Worm (Caenorhabditis elegans): ENCODE data around the gene cnc-7.

Gene cnc-7

ce11 chrV:20393773-20394172 lies at the start of gene cnc-7:
Gene cnc-7 (plus strand): TSS chrV:20394073.
- TF ChIP-seq fkh-8 (tag; optimal IDR thresholded peaks at IDR 0.05) (no peak), fkh-10 (GFP tag; optimal IDR thresholded peaks at IDR 0.05) (no peak), efl-1 (optimal IDR thresholded peaks at IDR 0.05) (no peak), efl-1 (GFP tag; optimal IDR thresholded peaks at IDR 0.05 in 1 of 2) (no peak), egl-13 (tag; optimal IDR thresholded peaks at IDR 0.05) (no peak), pqm-1 (tag; optimal IDR thresholded peaks at IDR 0.05) (no peak), ama-1 (optimal IDR thresholded peaks at IDR 0.05) (no peak), lin-14 (GFP tag; optimal IDR thresholded peaks at IDR 0.05) (no peak), unc-130 (tag; optimal IDR thresholded peaks at IDR 0.05) (no peak), pag-3 (tag; optimal IDR thresholded peaks at IDR 0.05; ENCODE audit: borderline replicate concordance, insufficient read depth) (no peak), Y116A8C.19 (tag; optimal IDR thresholded peaks at IDR 0.05; ENCODE audit: borderline replicate concordance) (no peak), nhr-84 (tag; optimal IDR thresholded peaks at IDR 0.05) (no peak), irx-1 (tag; optimal IDR thresholded peaks at IDR 0.05) (no peak)

ce11 chrV:20344889-20345288 lies 49.0 kb upstream of the cnc-7 start, which contains the start of gene Y38H6A.3:
Gene Y38H6A.3 (plus strand): TSS chrV:20345189.
- TF ChIP-seq egl-27 (tag; optimal IDR thresholded peaks at IDR 0.05) (no peak), elt-3 (tag; optimal IDR thresholded peaks at IDR 0.05) (no peak), mef-2 (tag; optimal IDR thresholded peaks at IDR 0.05) (no peak), lin-13 (GFP tag; optimal IDR thresholded peaks at IDR 0.05) (no peak), C34B4.2 (tag; optimal IDR thresholded peaks at IDR 0.05) (no peak), nhr-20 (tag; optimal IDR thresholded peaks at IDR 0.05) (no peak), rnt-1 (tag; optimal IDR thresholded peaks at IDR 0.05) (no peak), nhr-71 (tag; optimal IDR thresholded peaks at IDR 0.05) (no peak), nhr-76 (tag; optimal IDR thresholded peaks at IDR 0.05) (no peak)

DNA sequence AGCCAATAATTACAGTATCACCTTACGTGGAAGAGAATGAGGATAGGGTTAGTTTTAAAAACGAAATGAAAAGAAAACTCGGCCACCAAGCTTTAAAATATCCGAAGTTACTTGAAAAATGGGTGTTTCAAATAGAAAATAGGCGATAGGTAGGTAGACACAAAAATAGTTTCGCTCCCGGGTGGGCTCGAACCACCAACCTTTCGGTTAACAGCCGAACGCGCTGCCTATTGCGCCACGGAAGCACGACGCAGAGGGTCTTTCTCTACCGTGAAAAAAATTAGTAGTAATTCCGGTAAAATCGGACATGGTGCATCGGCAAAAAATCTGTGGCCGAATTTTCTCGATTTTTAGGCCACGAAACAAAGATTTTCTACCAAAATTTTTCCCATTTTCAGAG lies 46.2 kb upstream of the cnc-7 start:
- TF ChIP-seq efl-1 (optimal IDR thresholded peaks at IDR 0.05) (no peak), efl-1 (GFP tag; optimal IDR thresholded peaks at IDR 0.05 in 1 of 2) (no peak), lin-13 (GFP tag; optimal IDR thresholded peaks at IDR 0.05) (no peak), ceh-90 (tag; optimal IDR thresholded peaks at IDR 0.05) (no peak), skn-1 (tag; optimal IDR thresholded peaks at IDR 0.05) (no peak)

ce11 chrV:20350382-20350781 lies 43.5 kb upstream of the cnc-7 start:
- TF ChIP-seq fkh-4 (tag; optimal IDR thresholded peaks at IDR 0.05; ENCODE audit: borderline replicate concordance) (no peak), nhr-85 (tag) (peak; percentile 2)

ce11 chrV:20351195-20351594 lies 42.7 kb upstream of the cnc-7 start, which contains the start of gene K02E2.1:
Gene K02E2.1 (plus strand): TSS chrV:20351495.
- TF ChIP-seq hlh-4 (tag; optimal IDR thresholded peaks at IDR 0.05) = peak; percentile 52
- TF ChIP-seq egl-27 (tag; optimal IDR thresholded peaks at IDR 0.05) = no peak
- no peak for TF ChIP-seq aha-1 (tag; optimal IDR thresholded peaks at IDR 0.05)

DNA sequence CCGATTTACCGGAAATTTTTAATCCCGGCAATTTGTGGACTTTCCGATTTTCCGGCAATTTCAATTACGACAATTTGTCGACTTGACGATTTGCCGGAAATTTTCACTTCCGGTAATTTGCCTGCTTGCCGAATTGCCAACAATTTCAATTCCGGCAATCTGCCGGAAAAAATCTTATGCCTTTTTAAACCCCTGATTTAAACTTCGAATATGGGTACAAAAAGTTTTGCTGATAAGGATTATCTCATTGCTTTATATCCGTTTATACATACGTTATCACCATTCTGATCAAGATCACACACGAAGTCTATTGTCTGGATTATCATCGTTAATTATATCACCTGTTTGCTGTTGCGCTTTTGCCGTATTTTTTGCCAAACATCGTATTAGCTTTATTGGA lies 37.4 kb upstream of the cnc-7 start, which contains the start of gene grd-11:
TSS of gene grd-11 (plus strand) at position 301 of the 400 bp plus-strand sequence.
- TF ChIP-seq nhr-85 (tag) = no peak
- no peak for TF ChIP-seq jun-1 (tag; optimal IDR thresholded peaks at IDR 0.05)
- no peak for TF ChIP-seq hpl-2 (GFP tag; optimal IDR thresholded peaks at IDR 0.05)
- no peak for TF ChIP-seq egl-27 (tag; optimal IDR thresholded peaks at IDR 0.05)

DNA sequence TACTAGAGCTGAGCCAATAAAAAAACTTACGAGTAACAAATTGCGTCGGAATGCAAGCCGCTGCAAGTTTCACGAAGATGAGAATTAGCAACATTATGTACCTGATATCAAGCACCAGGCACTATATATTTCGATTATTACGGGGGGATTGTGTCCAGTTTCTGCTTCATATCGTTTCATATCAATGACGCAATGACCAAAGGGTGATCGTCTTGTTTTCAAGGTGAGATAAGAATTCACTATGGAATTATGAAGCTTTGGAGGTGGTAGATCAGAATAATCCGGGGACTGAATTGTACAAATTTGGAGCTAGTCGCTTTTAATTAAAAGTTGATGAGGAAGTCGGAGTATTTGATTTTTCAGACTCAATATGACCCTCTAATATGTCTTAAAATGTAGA lies 27.0 kb upstream of the cnc-7 start, which contains the start of gene K02E2.8:
TSS of gene K02E2.8 (minus strand) at position 101 of the 400 bp plus-strand sequence.
- TF ChIP-seq jun-1 (tag; optimal IDR thresholded peaks at IDR 0.05) (no peak), ama-1 (optimal IDR thresholded peaks at IDR 0.05) (no peak), ztf-4 (tag; optimal IDR thresholded peaks at IDR 0.05) (no peak), nhr-20 (tag; optimal IDR thresholded peaks at IDR 0.05) (no peak), mep-1 (tag; optimal IDR thresholded peaks at IDR 0.05) (no peak), lir-3 (tag; optimal IDR thresholded peaks at IDR 0.05; ENCODE audit: poor library complexity) (no peak), unc-130 (tag; optimal IDR thresholded peaks at IDR 0.05) (no peak), fkh-8 (tag; optimal IDR thresholded peaks at IDR 0.05) (no peak), vab-15 (tag; optimal IDR thresholded peaks at IDR 0.05) (no peak), blmp-1 (tag; optimal IDR thresholded peaks at IDR 0.05) (no peak), lsy-2 (tag; optimal IDR thresholded peaks at IDR 0.05) (no peak), unc-98 (GFP tag; IDR thresholded peaks at IDR 0.05) (no peak), tlp-1 (tag; optimal IDR thresholded peaks at IDR 0.05) (no peak), hpl-2 (GFP tag; optimal IDR thresholded peaks at IDR 0.05) (no peak), pqm-1 (tag; optimal IDR thresholded peaks at IDR 0.05) (no peak), nhr-76 (tag; optimal IDR thresholded peaks at IDR 0.05) (no peak), hlh-17 (GFP tag; optimal IDR thresholded peaks at IDR 0.05; ENCODE audit: borderline replicate concordance) (no peak), aha-1 (tag; optimal IDR thresholded peaks at IDR 0.05) (no peak), nhr-77 (tag; optimal IDR thresholded peaks at IDR 0.05) (no peak)
